Worm (Caenorhabditis elegans) whole organism, L3 larva: ENCODE measurements around the gene spp-27.

Experiments used
- R02D3.7 ChIP-seq: fragments of 150-350 bp; optimal IDR thresholded peaks from 2 replicates; lab custom pipeline; 2014; ENCODE audit warnings: missing biosample characterization, missing genetic modification characterization
- ZK546.5 ChIP-seq: sonication (generic microtip); optimal IDR thresholded peaks from 2 replicates; lab custom pipeline; 2017; ENCODE audit warnings: missing biosample characterization, missing genetic modification characterization
- aly-2 ChIP-seq: fragments of 150-350 bp; optimal IDR thresholded peaks from 2 replicates; lab custom pipeline; 2014; ENCODE audit warnings: missing biosample characterization, missing genetic modification characterization
- ama-1 ChIP-seq: fragments of 150-350 bp; optimal IDR thresholded peaks from 2 replicates; lab custom pipeline; 2018
- ceh-16 ChIP-seq: sonication (generic microtip); optimal IDR thresholded peaks from 2 replicates; lab custom pipeline; 2017; ENCODE audit warnings: missing biosample characterization, missing genetic modification characterization
- ceh-82 ChIP-seq: fragments of 150-350 bp; optimal IDR thresholded peaks from 2 replicates; lab custom pipeline; 2014; ENCODE audit warnings: missing biosample characterization, missing genetic modification characterization
- ceh-9 ChIP-seq: sonication (generic microtip); optimal IDR thresholded peaks from 2 replicates; lab custom pipeline; 2018; ENCODE audit warnings: missing biosample characterization, missing genetic modification characterization
- daf-12 ChIP-seq: fragments of 150-350 bp; optimal IDR thresholded peaks from 2 replicates; lab custom pipeline; 2014; ENCODE audit warnings: missing biosample characterization, missing genetic modification reagents, missing genetic modification characterization
- egl-27 ChIP-seq: sonication (generic microtip); optimal IDR thresholded peaks from 4 replicates; lab custom pipeline; 2017; ENCODE audit warnings: missing biosample characterization, missing genetic modification reagents, missing genetic modification characterization
- elt-1 ChIP-seq: fragments of 150-350 bp; optimal IDR thresholded peaks from 2 replicates; lab custom pipeline; 2014; ENCODE audit warnings: missing biosample characterization, missing genetic modification characterization
- elt-2 ChIP-seq: sonication (generic microtip); optimal IDR thresholded peaks from 2 replicates; lab custom pipeline; 2016; ENCODE audit warnings: missing genetic modification reagents, mild to moderate bottlenecking, missing genetic modification characterization, missing compliant biosample characterization
- elt-3 ChIP-seq, 3 experiments: fragments of 150-350 bp in 1 of 3; sonication (generic microtip) in 2 of 3; optimal IDR thresholded peaks; 2 replicates in 2 of 3; 4 replicates in 1 of 3; lab custom pipeline; 2014 to 2017; ENCODE audit warnings: missing biosample characterization in 3 of 3, missing genetic modification characterization in 3 of 3
- eor-1 ChIP-seq, 2 experiments: fragments of 150-350 bp; optimal IDR thresholded peaks; 2 replicates each; lab custom pipeline; 2014 to 2018; ENCODE audit warnings: missing biosample characterization in 2 of 2, missing genetic modification characterization in 2 of 2
- fkh-10 ChIP-seq: sonication (generic microtip); optimal IDR thresholded peaks from 2 replicates; lab custom pipeline; 2017; ENCODE audit warnings: missing biosample characterization, missing genetic modification reagents, missing genetic modification characterization
- fkh-2 ChIP-seq: fragments of 150-350 bp; optimal IDR thresholded peaks from 2 replicates; lab custom pipeline; 2014; ENCODE audit warnings: missing biosample characterization, missing genetic modification reagents, missing genetic modification characterization
- fos-1 ChIP-seq: fragments of 150-350 bp; optimal IDR thresholded peaks from 2 replicates; lab custom pipeline; 2014; ENCODE audit warnings: missing biosample characterization, missing genetic modification characterization
- hmg-11 ChIP-seq: sonication (generic microtip); optimal IDR thresholded peaks from 2 replicates; lab custom pipeline; 2016; ENCODE audit warnings: missing genetic modification characterization, missing compliant biosample characterization
- jun-1 ChIP-seq: fragments of 150-350 bp; optimal IDR thresholded peaks from 2 replicates; lab custom pipeline; 2014; ENCODE audit warnings: missing biosample characterization, missing genetic modification reagents, missing genetic modification characterization
- lin-15B ChIP-seq: fragments of 150-350 bp; optimal IDR thresholded peaks from 2 replicates; lab custom pipeline; 2014; ENCODE audit warnings: missing biosample characterization, missing genetic modification characterization
- lin-39 ChIP-seq: fragments of 150-350 bp; optimal IDR thresholded peaks from 2 replicates; lab custom pipeline; 2018; ENCODE audit warnings: missing biosample characterization, missing genetic modification reagents, missing genetic modification characterization
- lsy-12 ChIP-seq: sonication (generic microtip); optimal IDR thresholded peaks from 2 replicates; lab custom pipeline; 2016; ENCODE audit warnings: mild to moderate bottlenecking, missing genetic modification characterization, missing compliant biosample characterization
- mdl-1 ChIP-seq: fragments of 150-350 bp; optimal IDR thresholded peaks from 2 replicates; lab custom pipeline; 2014; ENCODE audit warnings: missing biosample characterization, missing genetic modification characterization
- mml-1 ChIP-seq: fragments of 150-350 bp; sonication (generic microtip); optimal IDR thresholded peaks from 3 replicates; lab custom pipeline; 2014; ENCODE audit warnings: missing biosample characterization, missing genetic modification characterization
- nfya-1 ChIP-seq: sonication (generic microtip); optimal IDR thresholded peaks from 2 replicates; lab custom pipeline; 2017; ENCODE audit warnings: missing genetic modification characterization, mild to moderate bottlenecking, missing compliant biosample characterization, antibody characterized with exemption, moderate library complexity; ENCODE audit not compliant: insufficient read depth
- nhr-11 ChIP-seq: fragments of 150-350 bp; optimal IDR thresholded peaks from 2 replicates; lab custom pipeline; 2014; ENCODE audit warnings: missing biosample characterization, missing genetic modification characterization
- nhr-12 ChIP-seq: fragments of 150-350 bp; optimal IDR thresholded peaks from 2 replicates; lab custom pipeline; 2014; ENCODE audit warnings: missing biosample characterization, missing genetic modification characterization
- nhr-23 ChIP-seq: fragments of 150-350 bp; optimal IDR thresholded peaks from 2 replicates; lab custom pipeline; 2014; ENCODE audit warnings: missing biosample characterization, missing genetic modification reagents, missing genetic modification characterization
- nhr-237 ChIP-seq: fragments of 150-350 bp; optimal IDR thresholded peaks from 2 replicates; lab custom pipeline; 2014; ENCODE audit warnings: missing biosample characterization, missing genetic modification characterization
- nhr-25 ChIP-seq: sonication (generic microtip); optimal IDR thresholded peaks from 2 replicates; lab custom pipeline; 2017; ENCODE audit warnings: missing biosample characterization, missing genetic modification characterization
- nhr-67 ChIP-seq: fragments of 150-350 bp; optimal IDR thresholded peaks from 2 replicates; lab custom pipeline; 2014; ENCODE audit warnings: missing biosample characterization, missing genetic modification characterization
- nhr-76 ChIP-seq: fragments of 150-350 bp; sonication (generic microtip); optimal IDR thresholded peaks from 5 replicates; lab custom pipeline; 2014; ENCODE audit warnings: missing biosample characterization, missing genetic modification characterization
- nhr-77 ChIP-seq: fragments of 150-350 bp; optimal IDR thresholded peaks from 2 replicates; lab custom pipeline; 2014; ENCODE audit warnings: missing biosample characterization, missing genetic modification characterization
- pha-4 ChIP-seq: fragments of 150-350 bp; optimal IDR thresholded peaks from 2 replicates; lab custom pipeline; 2014; ENCODE audit warnings: missing biosample characterization, missing genetic modification reagents, missing genetic modification characterization
- pqm-1 ChIP-seq: fragments of 150-350 bp; optimal IDR thresholded peaks from 2 replicates; lab custom pipeline; 2017; ENCODE audit warnings: missing biosample characterization, missing genetic modification characterization, inconsistent platforms
- skn-1 ChIP-seq: fragments of 150-350 bp; optimal IDR thresholded peaks from 2 replicates; lab custom pipeline; 2014; ENCODE audit warnings: missing biosample characterization, missing genetic modification characterization
- snpc-4 ChIP-seq: fragments of 150-350 bp; optimal IDR thresholded peaks from 2 replicates; lab custom pipeline; 2014; ENCODE audit warnings: missing biosample characterization, missing genetic modification characterization
- unc-62 ChIP-seq: fragments of 150-350 bp; sonication (generic microtip); optimal IDR thresholded peaks from 4 replicates; lab custom pipeline; 2014; ENCODE audit warnings: missing biosample characterization, missing genetic modification reagents, missing genetic modification characterization
- ztf-11 ChIP-seq: fragments of 150-350 bp; optimal IDR thresholded peaks from 2 replicates; lab custom pipeline; 2014; ENCODE audit warnings: missing biosample characterization, missing genetic modification characterization

The spp-27 gene

DNA sequence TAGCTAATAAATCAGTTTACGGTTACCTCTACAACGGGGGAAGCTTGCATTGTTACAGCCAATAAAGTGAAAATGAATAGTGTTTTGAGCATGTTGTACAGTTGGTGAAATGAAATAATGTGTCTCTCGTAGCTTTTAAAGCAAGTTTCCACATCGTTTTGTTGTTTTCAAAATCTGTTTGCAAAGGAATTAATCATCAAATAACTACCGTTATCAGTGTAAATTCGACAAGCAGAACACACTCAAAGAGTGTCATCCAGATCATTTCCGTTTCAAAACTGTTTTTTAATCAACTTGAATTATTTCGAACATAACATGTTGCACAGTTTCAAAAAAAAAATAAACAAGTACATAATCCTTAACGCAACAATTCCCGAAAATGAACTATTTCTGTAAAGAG is at the start of gene spp-27:
spp-27 (minus strand) TSS at position 101 of the 400 bp plus-strand sequence.
- TF ChIP-seq jun-1 (no peak), nhr-12 (tag; lab: Kevin White, UChicago) (no peak), lin-39 (tag; lab: Kevin White, UChicago) (no peak), lsy-12 (tag; lab: Kevin White, UChicago) (no peak), elt-1 (tag; lab: Kevin White, UChicago) (no peak), eor-1 (tag; optimal IDR thresholded peaks at IDR 0.05; lab: Kevin White, UChicago) (no peak), snpc-4 (tag; lab: Kevin White, UChicago) (no peak), mdl-1 (tag; lab: Kevin White, UChicago) (no peak), fos-1 (no peak), R02D3.7 (tag; lab: Kevin White, UChicago) (no peak), unc-62 (GFP tag; lab: Kevin White, UChicago) (no peak), nhr-23 (tag; lab: Kevin White, UChicago) (no peak), nhr-67 (no peak), ama-1 (no peak), elt-3 (tag; optimal IDR thresholded peaks at IDR 0.05; lab: Kevin White, UChicago) (no peak), nfya-1 (no peak), ceh-9 (tag; lab: Kevin White, UChicago) (no peak)

DNA sequence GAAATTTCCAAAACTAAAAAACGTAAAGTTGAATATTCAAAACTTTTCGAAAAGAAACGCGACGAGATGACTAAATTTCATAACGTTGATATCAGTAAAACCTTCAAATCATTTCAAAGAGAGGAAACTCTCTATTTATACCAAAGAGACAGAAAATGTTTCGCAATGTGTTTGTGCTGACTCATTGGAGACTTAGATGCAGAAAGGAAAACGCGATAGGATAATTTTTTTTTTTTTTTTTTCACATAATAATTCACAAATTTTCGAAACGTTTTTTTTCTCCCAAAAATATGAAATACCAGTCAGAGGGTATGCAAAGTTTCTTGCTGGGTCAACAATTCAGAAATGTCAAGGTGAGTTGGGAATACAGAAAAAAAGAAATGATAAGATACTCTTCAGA is 49.3 kb upstream of the spp-27 start:
- no peak for TF ChIP-seq ceh-82 (tag; lab: Kevin White, UChicago)
- peak; percentile 45 for TF ChIP-seq pha-4 (tag; lab: Kevin White, UChicago)
- peak; percentile 33 for TF ChIP-seq elt-2 (tag; lab: Kevin White, UChicago)
- peak; percentile 31 for TF ChIP-seq nhr-23 (tag; lab: Kevin White, UChicago)
- TF ChIP-seq pqm-1 (tag; lab: Kevin White, UChicago): peak; percentile 5

DNA sequence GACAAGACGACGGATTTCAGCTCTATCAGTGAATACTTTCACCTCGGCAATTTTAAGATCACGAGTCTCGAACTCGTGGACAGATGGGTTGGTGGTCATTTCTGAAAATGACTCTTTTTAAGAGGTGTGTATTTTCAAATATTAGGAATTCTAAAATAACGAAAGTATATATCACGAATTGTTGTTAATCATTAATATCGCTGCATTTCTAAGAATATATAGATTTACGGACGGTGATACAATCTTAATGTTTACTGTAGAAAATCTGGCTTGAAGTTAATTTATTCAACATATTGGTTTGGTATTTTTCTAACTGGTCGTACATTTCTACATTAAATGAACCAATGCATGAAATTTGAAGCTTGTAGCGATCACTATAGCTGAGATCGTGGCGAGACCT is 48.3 kb upstream of the spp-27 start, which contains the start of gene ZK1055.7:
ZK1055.7 (minus strand) TSS at position 101 of the 400 bp plus-strand sequence.
- TF ChIP-seq elt-3 (tag; optimal IDR thresholded peaks at IDR 0.05; lab: Kevin White, UChicago) (no peak), ZK546.5 (tag; lab: Kevin White, UChicago) (no peak), ceh-82 (tag; lab: Kevin White, UChicago) (no peak), aly-2 (tag; lab: Kevin White, UChicago) (no peak), mdl-1 (tag; lab: Kevin White, UChicago) (no peak), mml-1 (tag; lab: Kevin White, UChicago) (no peak), fos-1 (no peak), eor-1 (tag; optimal IDR thresholded peaks at IDR 0.05; lab: Kevin White, UChicago) (no peak), pqm-1 (tag; lab: Kevin White, UChicago) (no peak), elt-1 (tag; lab: Kevin White, UChicago) (no peak), skn-1 (no peak), nhr-67 (no peak), snpc-4 (tag; lab: Kevin White, UChicago) (no peak), lin-39 (tag; lab: Kevin White, UChicago) (no peak)

DNA sequence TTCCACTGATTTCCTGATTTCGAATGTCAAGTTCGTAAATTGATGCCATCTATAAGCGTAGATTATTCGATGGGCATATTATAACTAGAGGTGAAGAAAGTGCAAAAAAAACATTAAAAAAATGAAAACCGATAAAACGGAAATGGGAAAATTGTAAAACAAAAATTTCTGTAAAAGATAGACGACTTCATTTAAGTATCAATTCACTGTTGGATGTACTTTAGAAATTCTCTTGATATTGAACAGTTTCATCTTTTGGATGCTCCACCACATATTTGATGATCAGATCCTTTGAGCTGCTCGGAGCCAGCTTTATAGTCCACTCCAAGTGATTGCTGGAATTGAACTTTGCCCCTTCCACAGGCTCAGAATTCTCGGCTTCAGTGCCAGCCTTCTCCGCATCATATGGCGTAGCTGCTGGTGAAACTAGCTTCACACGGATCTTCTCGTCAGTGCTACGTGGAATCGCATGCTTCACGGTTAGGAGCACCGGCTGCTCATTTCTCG is 45.7 kb upstream of the spp-27 start, which contains the start of gene ZK1055.6:
ZK1055.6 (minus strand) TSS at position 51 of the 507 bp plus-strand sequence.
- TF ChIP-seq hmg-11 (tag; lab: Kevin White, UChicago) (no peak), R02D3.7 (tag; lab: Kevin White, UChicago) (no peak), eor-1 (tag; optimal IDR thresholded peaks at IDR 0.05; lab: Kevin White, UChicago) (no peak), ztf-11 (tag; lab: Kevin White, UChicago) (no peak), nhr-237 (tag; lab: Kevin White, UChicago) (no peak), egl-27 (tag; lab: Kevin White, UChicago) (no peak), fkh-2 (no peak), skn-1 (no peak), lsy-12 (tag; lab: Kevin White, UChicago) (no peak), unc-62 (GFP tag; lab: Kevin White, UChicago) (no peak), daf-12 (tag; lab: Kevin White, UChicago) (no peak), mml-1 (tag; lab: Kevin White, UChicago) (no peak)

DNA sequence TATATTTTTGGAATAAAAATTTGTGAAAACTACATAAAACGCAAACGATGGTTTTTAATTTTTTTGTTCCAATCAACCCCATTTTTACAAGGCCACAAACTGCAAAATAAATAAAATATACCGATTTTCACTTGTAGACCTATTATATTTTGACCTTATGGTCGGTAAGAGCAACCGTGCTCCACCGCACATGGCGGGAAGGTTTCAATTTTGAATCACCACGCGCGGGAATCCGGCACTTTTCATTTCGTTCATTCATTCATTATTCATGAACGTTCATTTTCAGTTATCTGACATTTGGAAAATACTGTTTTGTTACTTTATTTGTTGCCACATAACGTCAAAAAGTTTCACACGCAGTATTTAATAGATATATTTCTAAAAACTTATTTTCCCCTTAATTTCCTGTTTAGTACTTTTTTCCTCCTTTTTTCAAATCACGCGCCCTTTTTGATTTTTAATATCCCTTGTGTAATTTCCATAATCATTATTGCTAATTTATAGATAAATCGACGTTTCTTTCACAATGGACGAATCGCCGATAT is 36.8 kb upstream of the spp-27 start, which contains the start of gene hcp-1:
hcp-1 (plus strand) TSS at position 495 of the 545 bp plus-strand sequence.
- TF ChIP-seq nhr-77 (tag; lab: Kevin White, UChicago) (no peak), elt-1 (tag; lab: Kevin White, UChicago) (no peak), lin-39 (tag; lab: Kevin White, UChicago) (peak; percentile 20), nhr-76 (tag; lab: Kevin White, UChicago) (no peak), lin-15B (peak; percentile 60), ceh-16 (tag; lab: Kevin White, UChicago) (no peak), ama-1 (no peak), fkh-10 (GFP tag; lab: Kevin White, UChicago) (no peak), nhr-23 (tag; lab: Kevin White, UChicago) (peak; percentile 21), skn-1 (no peak), nhr-25 (peak; percentile 53), nhr-11 (tag; lab: Kevin White, UChicago) (no peak), fos-1 (no peak)
